Comparison of ENCODE assay signal across 1 worm cellular context in genomic region chrIII:6968080-6968639, ce11.
TF ChIP-seq lines count a peak whose summit lies in the region.

Gene panl-2, minus strand, starts transcription at chrIII:6968130.

TF ChIP-seq in whole organism, L1 larva, 84 proteins besides CTCF, POLR2A, EP300 and RAD21 (continued from another document):
- TF ChIP-seq lin-15B (tag; optimal IDR thresholded peaks at IDR 0.05; lab: Kevin White, UChicago) (no peak), nhr-47 (tag; optimal IDR thresholded peaks at IDR 0.05; lab: Kevin White, UChicago) (peak; percentile 42), fkh-8 (tag; optimal IDR thresholded peaks at IDR 0.05; lab: Kevin White, UChicago) (peak; percentile 17), nhr-84 (tag; optimal IDR thresholded peaks at IDR 0.05; lab: Kevin White, UChicago) (no peak), zag-1 (tag; optimal IDR thresholded peaks at IDR 0.05; lab: Kevin White, UChicago) (no peak), dsc-1 (tag; optimal IDR thresholded peaks at IDR 0.05; lab: Kevin White, UChicago) (no peak), efl-1 (optimal IDR thresholded peaks at IDR 0.05; lab: Kevin White, UChicago) (peak; percentile 91 to 95), efl-1 (GFP tag; optimal IDR thresholded peaks at IDR 0.05 in 1 of 2; lab: Kevin White, UChicago) (peak; percentile 90 to 99), mab-9 (GFP tag; IDR thresholded peaks at IDR 0.05; lab: Robert Waterston, UW) (no peak), dpl-1 (GFP tag; optimal IDR thresholded peaks at IDR 0.05; lab: Kevin White, UChicago) (peak; percentile 84 to 92 (median 89)), ceh-88 (GFP tag; IDR thresholded peaks at IDR 0.05; lab: Robert Waterston, UW) (no peak), nhr-71 (tag; optimal IDR thresholded peaks at IDR 0.05; lab: Kevin White, UChicago) (peak; percentile 43), ces-1 (GFP tag; optimal IDR thresholded peaks at IDR 0.05; lab: Kevin White, UChicago) (no peak), elt-3 (tag; optimal IDR thresholded peaks at IDR 0.05; lab: Kevin White, UChicago) (peak in 1 of 6 experiments; percentile 5), C34B4.2 (tag; optimal IDR thresholded peaks at IDR 0.05; lab: Kevin White, UChicago) (no peak), nhr-12 (tag; optimal IDR thresholded peaks at IDR 0.05; lab: Kevin White, UChicago) (no peak), sup-37 (GFP tag; optimal IDR thresholded peaks at IDR 0.05; lab: Kevin White, UChicago) (no peak), ceh-8 (GFP tag; optimal IDR thresholded peaks at IDR 0.05; lab: Kevin White, UChicago) (no peak), mep-1 (tag; optimal IDR thresholded peaks at IDR 0.05; lab: Kevin White, UChicago) (peak; percentile 16), nhr-20 (tag; optimal IDR thresholded peaks at IDR 0.05; lab: Kevin White, UChicago) (peak; percentile 11), lir-3 (tag; optimal IDR thresholded peaks at IDR 0.05; lab: Kevin White, UChicago; ENCODE audit: poor library complexity) (no peak), lin-14 (GFP tag; optimal IDR thresholded peaks at IDR 0.05; lab: Kevin White, UChicago) (peak; percentile 30), nhr-19 (GFP tag; conservative IDR thresholded peaks at IDR 0.05; lab: Robert Waterston, UW) (peak; percentile 41), zip-4 (GFP tag; optimal IDR thresholded peaks at IDR 0.05; lab: Kevin White, UChicago) (no peak), nhr-28 (tag; optimal IDR thresholded peaks at IDR 0.05; lab: Kevin White, UChicago) (no peak), fkh-4 (tag; optimal IDR thresholded peaks at IDR 0.05; lab: Kevin White, UChicago; ENCODE audit: borderline replicate concordance) (no peak), efl-3 (GFP tag; optimal IDR thresholded peaks at IDR 0.05; lab: Kevin White, UChicago) (no peak), pax-3 (tag; optimal IDR thresholded peaks at IDR 0.05; lab: Kevin White, UChicago) (no peak), nhr-85 (tag; lab: Kevin White, UChicago) (no peak), C04F5.9 (tag; optimal IDR thresholded peaks at IDR 0.05; lab: Kevin White, UChicago) (peak; percentile 42), snu-23 (GFP tag; optimal IDR thresholded peaks at IDR 0.05; lab: Kevin White, UChicago) (peak; percentile 53), isw-1 (GFP tag; IDR thresholded peaks at IDR 0.05; lab: Robert Waterston, UW) (peak; percentile 34), nhr-90 (tag; optimal IDR thresholded peaks at IDR 0.05; lab: Kevin White, UChicago; ENCODE audit: poor library complexity) (no peak), tbx-2 (tag; optimal IDR thresholded peaks at IDR 0.05; lab: Kevin White, UChicago) (peak; percentile 20), hpl-2 (GFP tag; optimal IDR thresholded peaks at IDR 0.05; lab: Kevin White, UChicago) (no peak), unc-130 (tag; optimal IDR thresholded peaks at IDR 0.05; lab: Kevin White, UChicago) (no peak), egl-27 (tag; optimal IDR thresholded peaks at IDR 0.05; lab: Kevin White, UChicago) (no peak), blmp-1 (tag; optimal IDR thresholded peaks at IDR 0.05; lab: Kevin White, UChicago) (peak; percentile 43)
